Worm (Caenorhabditis elegans) whole organism, L3 larva: Measurements from ENCODE around the gene fbxa-84.

Experiments used
- ama-1 ChIP-seq: fragments of 150-350 bp; optimal IDR thresholded peaks from 2 replicates; lab custom pipeline; 2018
- nfya-1 ChIP-seq: sonication (generic microtip); optimal IDR thresholded peaks from 2 replicates; lab custom pipeline; 2017; ENCODE audit warnings: missing genetic modification characterization, mild to moderate bottlenecking, missing compliant biosample characterization, antibody characterized with exemption, moderate library complexity; ENCODE audit not compliant: insufficient read depth
- nhr-12 ChIP-seq: fragments of 150-350 bp; optimal IDR thresholded peaks from 2 replicates; lab custom pipeline; 2014; ENCODE audit warnings: missing biosample characterization, missing genetic modification characterization
- nhr-28 ChIP-seq: fragments of 150-350 bp; optimal IDR thresholded peaks from 2 replicates; lab custom pipeline; 2014; ENCODE audit warnings: missing biosample characterization, missing genetic modification characterization
- pha-4 ChIP-seq: fragments of 150-350 bp; optimal IDR thresholded peaks from 2 replicates; lab custom pipeline; 2014; ENCODE audit warnings: missing biosample characterization, missing genetic modification reagents, missing genetic modification characterization
- pqm-1 ChIP-seq: fragments of 150-350 bp; optimal IDR thresholded peaks from 2 replicates; lab custom pipeline; 2017; ENCODE audit warnings: missing biosample characterization, missing genetic modification characterization, inconsistent platforms
- ztf-4 ChIP-seq: fragments of 150-350 bp; optimal IDR thresholded peaks from 2 replicates; lab custom pipeline; 2014; ENCODE audit warnings: missing biosample characterization, missing genetic modification characterization

DNA sequence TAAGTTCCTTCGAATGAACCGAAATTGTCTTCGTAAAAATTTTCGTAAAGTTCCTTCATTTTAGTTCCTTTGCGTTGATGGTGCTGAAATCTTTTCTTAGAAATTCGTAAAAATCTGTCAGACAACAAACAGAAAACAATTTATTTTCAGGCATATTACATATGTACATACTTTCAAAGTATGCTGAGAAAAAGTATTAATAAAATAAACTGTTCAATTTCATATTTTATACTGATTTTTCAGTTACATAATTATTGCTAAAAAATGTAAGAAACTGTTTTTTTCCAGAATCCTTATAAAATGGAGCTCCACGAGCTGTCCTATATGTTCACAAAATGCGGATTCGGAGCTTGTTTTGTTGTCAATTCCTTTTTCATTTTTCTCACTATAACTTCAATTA is 23.5 kb upstream of the fbxa-84 start, which contains the start of gene str-45:
- TF ChIP-seq ama-1 (lab: Kevin White, UChicago) (no peak), pqm-1 (tag; lab: Kevin White, UChicago) (no peak), nhr-12 (no peak), ztf-4 (tag; lab: Kevin White, UChicago) (no peak), nhr-28 (tag; lab: Kevin White, UChicago) (no peak), pha-4 (tag; lab: Kevin White, UChicago) (no peak), nfya-1 (no peak)
